Fruit fly (Drosophila melanogaster): ENCODE measurements around the gene mib2.

The mib2 gene

DNA sequence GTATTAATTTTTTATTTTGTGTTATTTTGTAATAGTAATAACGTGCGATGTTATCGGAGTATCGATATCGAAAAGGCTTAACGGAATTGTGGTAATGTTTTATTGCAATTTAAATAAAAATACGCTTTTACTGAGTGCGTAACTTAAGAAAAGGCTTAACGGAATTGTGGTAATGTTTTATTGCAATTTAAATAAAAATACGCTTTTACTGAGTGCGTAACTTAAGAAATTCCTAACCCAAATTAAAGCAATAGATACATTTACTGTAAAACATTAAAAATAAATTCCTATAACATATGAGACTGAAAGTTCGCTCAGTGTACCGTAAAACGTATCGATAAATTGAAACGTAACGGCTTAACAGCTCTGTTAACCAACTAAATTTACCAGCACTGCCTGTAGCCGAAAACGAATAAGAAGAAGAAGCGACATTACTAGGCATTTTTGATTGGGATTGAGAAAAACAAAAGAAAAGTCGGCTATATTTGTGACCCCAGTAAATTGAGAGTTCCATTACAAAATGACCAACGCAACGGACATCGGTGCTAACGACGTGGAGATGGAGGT is 17.4 kb downstream of the mib2 start, which contains the start of gene Rpn3 (continued):
- TF ChIP-seq CG15336 (GFP tag; IDR thresholded peaks at IDR 0.05), result peak; percentile 86
- TF ChIP-seq svp (GFP tag), result no peak
- TF ChIP-seq dsx (GFP tag; optimal IDR thresholded peaks at IDR 0.05; ENCODE audit: poor library complexity, severe bottlenecking), result peak; percentile 85
- TF ChIP-seq CG32006 (GFP tag; optimal IDR thresholded peaks at IDR 0.05), result peak; percentile 80
- TF ChIP-seq Blimp-1 (GFP tag; optimal IDR thresholded peaks at IDR 0.05), result no peak
- TF ChIP-seq dac (GFP tag; optimal IDR thresholded peaks at IDR 0.05), result peak; percentile 56
- peak; percentile 77 for TF ChIP-seq achi (GFP tag; optimal IDR thresholded peaks at IDR 0.05)
- TF ChIP-seq cyc (GFP tag; optimal IDR thresholded peaks at IDR 0.05), result peak; percentile 82
- peak; percentile 77 for TF ChIP-seq Gug (GFP tag; IDR thresholded peaks at IDR 0.05)
- TF ChIP-seq ss (GFP tag; optimal IDR thresholded peaks at IDR 0.05), result peak in 1 of 2 experiments; percentile 68
- peak in 1 of 2 experiments; percentile 1 for TF ChIP-seq salr (GFP tag; optimal IDR thresholded peaks at IDR 0.05)
- no peak for TF ChIP-seq spab (GFP tag; optimal IDR thresholded peaks at IDR 0.05)
- peak; percentile 88 for TF ChIP-seq Met (GFP tag; optimal IDR thresholded peaks at IDR 0.05)
- no peak for TF ChIP-seq OdsH (GFP tag; optimal IDR thresholded peaks at IDR 0.05)
- peak; percentile 89 for TF ChIP-seq lz (GFP tag; optimal IDR thresholded peaks at IDR 0.05)
- no peak for TF ChIP-seq CG6854 (GFP tag; optimal IDR thresholded peaks at IDR 0.05)
- TF ChIP-seq fd59A (GFP tag; optimal IDR thresholded peaks at IDR 0.05), result peak; percentile 56

DNA sequence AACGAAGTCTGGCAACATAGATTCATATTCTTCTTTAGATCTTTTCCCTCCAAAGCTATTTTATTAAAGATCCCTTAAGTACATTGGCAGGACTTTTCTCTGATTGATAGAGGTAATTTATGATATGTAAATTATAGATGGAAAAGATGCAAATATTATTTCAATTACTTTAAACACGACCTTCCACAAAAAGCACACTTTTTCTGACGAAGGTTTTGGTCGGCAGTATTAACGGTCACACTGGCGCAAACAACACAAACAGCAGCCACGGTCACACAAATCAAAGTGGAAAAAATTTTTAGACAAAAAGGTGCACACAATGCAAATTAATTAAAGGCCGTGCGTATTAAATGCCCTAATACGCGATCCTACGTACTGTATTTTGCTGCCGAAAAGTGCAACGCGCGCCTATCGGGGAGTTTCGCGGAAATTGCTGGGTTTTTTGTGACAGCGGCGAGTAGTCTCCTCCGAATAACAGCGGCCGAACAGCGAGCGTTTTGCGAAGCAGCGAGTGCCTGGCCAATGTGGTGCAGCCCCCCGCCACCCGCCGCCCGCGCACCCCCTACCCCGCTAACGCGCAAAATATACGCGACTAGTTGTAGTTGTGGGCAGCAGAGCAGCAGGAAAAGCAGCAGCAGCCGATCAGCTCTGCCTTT is 19.7 kb downstream of the mib2 start, which contains the start of gene CG10492:
Gene CG10492 (plus strand): TSS at position 219 of the 656 bp plus-strand sequence.
- TF ChIP-seq Hr38 (GFP tag; optimal IDR thresholded peaks at IDR 0.05) (no peak), CG8119 (GFP tag; IDR thresholded peaks at IDR 0.05) (peak; percentile 32; the same call in 1 of the 3 replicates), eg (GFP tag; IDR thresholded peaks at IDR 0.05) (peak; percentile 33; the same call in 1 of the 3 replicates), CG1621 (tag; optimal IDR thresholded peaks at IDR 0.05) (peak; percentile 47), CG6854 (GFP tag; optimal IDR thresholded peaks at IDR 0.05) (peak; percentile 6), Ets21C (GFP tag; optimal IDR thresholded peaks at IDR 0.05) (no peak), achi (GFP tag; optimal IDR thresholded peaks at IDR 0.05) (peak; percentile 15), vri (GFP tag; optimal IDR thresholded peaks at IDR 0.05) (no peak), Ets96B (tag; optimal IDR thresholded peaks at IDR 0.05) (no peak), Sox14 (GFP tag; optimal IDR thresholded peaks at IDR 0.05) (peak; percentile 40), net (GFP tag; optimal IDR thresholded peaks at IDR 0.05) (peak; percentile 10), CG15336 (GFP tag; IDR thresholded peaks at IDR 0.05) (peak; percentile 28; the same call in 1 of the 2 replicates), Eip78C (GFP tag) (peak; percentile 48), CG3919 (GFP tag; optimal IDR thresholded peaks at IDR 0.05) (no peak)

- TF ChIP-seq CG8119 (GFP tag; IDR thresholded peaks at IDR 0.05) (0 out of 3 replicates have a peak, but pooled peaks have one; percentile 8), CG8319 (GFP tag; optimal IDR thresholded peaks at IDR 0.05) (no peak), CG1621 (tag; optimal IDR thresholded peaks at IDR 0.05) (no peak), CG6163 (GFP tag; IDR thresholded peaks at IDR 0.05) (peak; percentile 5; the same call in 1 of the 3 replicates)
Observed at dm6 chr2L:19054516-19054887, 20.3 kb downstream of the mib2 start.

dm6 chr2L:19057799-19058198 is 23.6 kb downstream of the mib2 start:
- TF ChIP-seq Eip78C (GFP tag) (no peak), acj6 (GFP tag; optimal IDR thresholded peaks at IDR 0.05) (no peak)

DNA sequence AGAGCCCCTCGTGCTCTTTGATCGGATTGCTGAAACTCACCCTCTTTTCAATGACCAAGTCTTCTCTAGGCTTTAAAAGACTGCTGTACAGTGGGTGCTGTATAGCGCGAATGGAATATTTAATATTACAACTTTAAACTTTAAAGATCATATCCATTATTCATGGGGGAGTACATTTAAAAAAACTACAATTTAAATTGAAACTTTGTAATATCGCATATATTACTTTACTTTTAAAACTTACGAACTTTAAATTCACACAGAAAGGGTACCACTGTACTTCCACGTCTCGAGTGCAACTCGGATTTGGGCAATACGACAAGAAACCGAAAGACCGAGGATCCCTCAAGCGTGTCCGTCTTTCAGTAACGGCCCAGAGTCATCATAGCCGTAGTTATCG is 24.7 kb downstream of the mib2 start, which contains the start of gene Phlpp:
Gene Phlpp (plus strand): TSS at position 214 of the 400 bp plus-strand sequence.
- TF ChIP-seq Sox14 (GFP tag; optimal IDR thresholded peaks at IDR 0.05), result no peak
- no peak for TF ChIP-seq cyc (GFP tag; optimal IDR thresholded peaks at IDR 0.05)
- TF ChIP-seq CG3032 (tag; optimal IDR thresholded peaks at IDR 0.05), result peak; percentile 21
- TF ChIP-seq achi (GFP tag; optimal IDR thresholded peaks at IDR 0.05), result no peak
- no peak for TF ChIP-seq CG6854 (GFP tag; optimal IDR thresholded peaks at IDR 0.05)
- no peak for TF ChIP-seq CG9139 (GFP tag; optimal IDR thresholded peaks at IDR 0.05)
- TF ChIP-seq CG6792 (GFP tag; optimal IDR thresholded peaks at IDR 0.05), result no peak
- peak; percentile 78 for TF ChIP-seq eg (GFP tag; IDR thresholded peaks at IDR 0.05)
- TF ChIP-seq CG1621 (tag; optimal IDR thresholded peaks at IDR 0.05), result peak; percentile 16
- TF ChIP-seq CG11762 (GFP tag; optimal IDR thresholded peaks at IDR 0.05; ENCODE audit: insufficient read depth), result no peak
- TF ChIP-seq vri (GFP tag; optimal IDR thresholded peaks at IDR 0.05), result no peak
- no peak for TF ChIP-seq ss (GFP tag; optimal IDR thresholded peaks at IDR 0.05)
- TF ChIP-seq CG4318 (GFP tag; optimal IDR thresholded peaks at IDR 0.05), result no peak
- TF ChIP-seq Hr38 (GFP tag; optimal IDR thresholded peaks at IDR 0.05), result no peak
- TF ChIP-seq acj6 (GFP tag; optimal IDR thresholded peaks at IDR 0.05), result no peak
- TF ChIP-seq salr (GFP tag; optimal IDR thresholded peaks at IDR 0.05), result no peak
- no peak for TF ChIP-seq svp (GFP tag)
- no peak for TF ChIP-seq CG16779 (tag; optimal IDR thresholded peaks at IDR 0.05)
- no peak for TF ChIP-seq Sox102F (GFP tag; optimal IDR thresholded peaks at IDR 0.05)
- TF ChIP-seq dsx (GFP tag; optimal IDR thresholded peaks at IDR 0.05; ENCODE audit: poor library complexity, severe bottlenecking), result no peak
- TF ChIP-seq dac (GFP tag; optimal IDR thresholded peaks at IDR 0.05), result no peak
- no peak for TF ChIP-seq Sox15 (GFP tag; optimal IDR thresholded peaks at IDR 0.05)
- no peak for TF ChIP-seq net (GFP tag; optimal IDR thresholded peaks at IDR 0.05)
- no peak for TF ChIP-seq CG8632 (GFP tag; optimal IDR thresholded peaks at IDR 0.05)
